Worm (Caenorhabditis elegans): ENCODE measurements around the gene nipa-1.

Gene nipa-1

DNA sequence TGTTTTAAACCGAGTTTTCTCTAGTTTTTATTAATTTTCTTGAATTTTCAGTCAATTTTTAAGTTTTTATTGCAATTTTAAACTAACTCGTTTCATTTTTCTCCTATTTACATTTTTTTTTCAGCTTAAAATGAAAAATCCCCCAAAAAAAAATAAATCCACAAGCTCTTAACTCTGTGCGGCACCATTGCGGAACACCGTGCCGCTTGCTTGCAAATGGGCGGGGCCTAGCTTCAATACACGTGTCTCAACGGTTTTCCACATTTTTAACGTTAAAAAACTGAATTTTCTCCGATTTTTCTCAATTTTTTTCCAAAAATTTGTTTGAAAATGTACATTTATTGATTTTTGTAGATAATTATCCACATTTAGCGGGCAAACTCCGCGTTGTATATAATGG, 48.1 kb upstream of the nipa-1 start, which contains the start of gene R148.3 (continued):
- TF ChIP-seq zim-3 (tag; optimal IDR thresholded peaks at IDR 0.05) (no peak), egl-18 (GFP tag; IDR thresholded peaks at IDR 0.05) (no peak), cebp-1 (GFP tag; IDR thresholded peaks at IDR 0.05) (no peak), cebp-1 (tag; optimal IDR thresholded peaks at IDR 0.05) (peak; percentile 38), F10E7.11 (tag; optimal IDR thresholded peaks at IDR 0.05) (no peak), lin-54 (GFP tag; optimal IDR thresholded peaks at IDR 0.05) (no peak), lsy-27 (tag; optimal IDR thresholded peaks at IDR 0.05; ENCODE audit: borderline replicate concordance, insufficient read depth) (no peak), lin-26 (GFP tag; IDR thresholded peaks at IDR 0.05) (no peak), madf-8 (GFP tag; conservative IDR thresholded peaks at IDR 0.05) (no peak), F37B4.10 (GFP tag; IDR thresholded peaks at IDR 0.05) (no peak), attf-3 (GFP tag; conservative IDR thresholded peaks at IDR 0.05) (no peak), F57A8.1 (GFP tag; optimal IDR thresholded peaks at IDR 0.05) (no peak), ceh-79 (tag; optimal IDR thresholded peaks at IDR 0.05) (no peak), F57C9.4 (tag; optimal IDR thresholded peaks at IDR 0.05) (no peak), Y53G8AR.9 (GFP tag; conservative IDR thresholded peaks at IDR 0.05) (no peak), F49E8.2 (tag; optimal IDR thresholded peaks at IDR 0.05; ENCODE audit: insufficient read depth) (peak; percentile 41), snpc-3.4 (tag; optimal IDR thresholded peaks at IDR 0.05) (peak; percentile 48), aptf-2 (GFP tag; conservative IDR thresholded peaks at IDR 0.05) (no peak), egrh-3 (GFP tag; IDR thresholded peaks at IDR 0.05) (no peak), Y56A3A.18 (GFP tag; IDR thresholded peaks at IDR 0.05) (no peak), dpff-1 (tag; optimal IDR thresholded peaks at IDR 0.05) (no peak), attf-6 (GFP tag; IDR thresholded peaks at IDR 0.05) (no peak), Y79H2A.3 (GFP tag; conservative IDR thresholded peaks at IDR 0.05) (no peak), somi-1 (GFP tag; optimal IDR thresholded peaks at IDR 0.05) (no peak), snpc-1.3 (tag; optimal IDR thresholded peaks at IDR 0.05; ENCODE audit: insufficient read depth) (peak; percentile 81), K12H6.12 (tag; optimal IDR thresholded peaks at IDR 0.05) (no peak), snpc-4 (GFP tag; optimal IDR thresholded peaks at IDR 0.05) (no peak), snpc-4 (tag; optimal IDR thresholded peaks at IDR 0.05) (peak in 2 of 4 experiments; percentile 22 to 29), ceh-100 (GFP tag; IDR thresholded peaks at IDR 0.05) (no peak), B0019.2 (GFP tag; conservative IDR thresholded peaks at IDR 0.05) (0 out of 2 replicates have a peak, but pooled peaks have one; percentile 30), lin-35 (GFP tag; optimal IDR thresholded peaks at IDR 0.05) (peak in 1 of 3 experiments; percentile 28), mel-28 (tag; optimal IDR thresholded peaks at IDR 0.05; ENCODE audit: borderline replicate concordance) (no peak), hlh-12 (tag; optimal IDR thresholded peaks at IDR 0.05) (no peak), B0035.1 (tag; optimal IDR thresholded peaks at IDR 0.05) (no peak), madf-6 (GFP tag; IDR thresholded peaks at IDR 0.05) (peak; percentile 65), hmg-1.2 (GFP tag; IDR thresholded peaks at IDR 0.05) (peak; percentile 31; the same call in 1 of the 2 replicates), repo-1 (tag; optimal IDR thresholded peaks at IDR 0.05) (no peak), lag-1 (GFP tag; IDR thresholded peaks at IDR 0.05) (no peak), D2030.7 (GFP tag; IDR thresholded peaks at IDR 0.05) (no peak), rcor-1 (GFP tag; IDR thresholded peaks at IDR 0.05) (0 out of 2 replicates have a peak, but pooled peaks have one; percentile 15), T07F8.4 (tag; optimal IDR thresholded peaks at IDR 0.05) (no peak), Y53F4B.3 (GFP tag; IDR thresholded peaks at IDR 0.05) (no peak), gei-17 (GFP tag; optimal IDR thresholded peaks at IDR 0.05) (no peak), pha-4 (tag; optimal IDR thresholded peaks at IDR 0.05) (no peak), F23B12.7 (tag; optimal IDR thresholded peaks at IDR 0.05; ENCODE audit: insufficient read depth) (no peak), ekl-4 (GFP tag; IDR thresholded peaks at IDR 0.05) (no peak), nfya-1 (tag; optimal IDR thresholded peaks at IDR 0.05; ENCODE audit: borderline replicate concordance, insufficient read depth) (no peak), him-1 (tag; optimal IDR thresholded peaks at IDR 0.05) (no peak)
